Worm (Caenorhabditis elegans): Measurements from ENCODE around the gene C14C10.5.

DNA sequence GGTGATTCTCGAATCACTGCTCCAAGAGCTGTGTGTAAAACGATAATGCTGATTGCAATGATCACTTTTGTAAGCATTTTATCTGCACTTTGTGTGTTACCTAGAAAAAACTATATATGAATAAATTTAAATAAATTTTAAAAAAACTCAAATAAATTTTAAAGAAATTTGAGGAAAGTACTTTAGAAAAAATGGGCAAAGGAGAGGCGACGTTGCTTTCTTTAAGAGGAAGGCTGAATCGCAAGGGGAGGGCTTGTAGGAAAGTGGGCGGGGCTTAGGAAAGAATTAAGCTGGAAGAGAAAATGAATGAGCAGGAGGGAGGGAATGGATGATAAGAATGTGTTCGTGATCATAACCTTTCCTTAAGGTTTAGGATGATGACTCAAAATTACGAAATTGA, 32.1 kb upstream of the C14C10.5 start, which contains the start of gene E02A10.4:
- TF ChIP-seq him-1 (tag; optimal IDR thresholded peaks at IDR 0.05) (no peak), dao-5 (tag; optimal IDR thresholded peaks at IDR 0.05) (no peak), W03F9.2 (tag; optimal IDR thresholded peaks at IDR 0.05) (no peak)

Measured in whole organism, L4/young adult.